Worm (Caenorhabditis elegans) whole organism, late embryonic: Measurements from ENCODE around the gene srh-234.

Experiments used
- ceh-24 ChIP-seq: sonication (generic microtip); optimal IDR thresholded peaks from 2 replicates; lab custom pipeline; 2016; ENCODE audit warnings: mild to moderate bottlenecking, missing genetic modification characterization, missing compliant biosample characterization
- pqm-1 ChIP-seq: sonication (generic microtip); optimal IDR thresholded peaks from 2 replicates; lab custom pipeline; 2016; ENCODE audit warnings: missing genetic modification characterization, missing compliant biosample characterization

- no peak for TF ChIP-seq pqm-1 (tag; lab: Kevin White, UChicago)
- TF ChIP-seq ceh-24 (tag; lab: Kevin White, UChicago): no peak
Observed at ce11 chrV:7635469-7635868, 16.2 kb downstream of the srh-234 start, which contains the start of gene srd-29.
